Worm (Caenorhabditis elegans) whole organism, L4 larva: Measurements from ENCODE around the gene M106.8.

Experiments
- D1046.2 ChIP-seq: fragments of 200-800 bp; sonication (Bioruptor generic); IDR thresholded peaks from 2 replicates; pipeline ENCODE4 v1.3.6; 2022; ENCODE audit warnings: missing genetic modification characterization, missing compliant biosample characterization
- F10B5.3 ChIP-seq: sonication (generic microtip); optimal IDR thresholded peaks from 2 replicates; lab custom pipeline; 2016; ENCODE audit warnings: mild to moderate bottlenecking, missing genetic modification characterization, missing compliant biosample characterization
- F26F4.8 ChIP-seq: fragments of 200-800 bp; sonication (Bioruptor generic); conservative IDR thresholded peaks from 2 replicates; pipeline ENCODE4 v1.3.6; 2022; ENCODE audit warnings: missing genetic modification characterization, missing compliant biosample characterization
- R02D3.7 ChIP-seq: fragments of 150-350 bp; sonication (generic microtip); optimal IDR thresholded peaks from 3 replicates; lab custom pipeline; 2014; ENCODE audit warnings: missing biosample characterization, missing genetic modification characterization
- Y105C5A.15 ChIP-seq: fragments of 200-800 bp; sonication (Bioruptor generic); IDR thresholded peaks from 2 replicates; pipeline ENCODE4 v1.3.6; 2022; ENCODE audit warnings: missing genetic modification characterization, missing compliant biosample characterization
- Y75B8A.6 ChIP-seq: fragments of 200-800 bp; sonication (Bioruptor generic); IDR thresholded peaks from 2 replicates; pipeline ENCODE4 v1.3.6; 2022; ENCODE audit warnings: missing genetic modification reagents, missing genetic modification characterization, missing compliant biosample characterization
- ZK337.2 ChIP-seq: fragments of 200-800 bp; sonication (Bioruptor generic); IDR thresholded peaks from 2 replicates; pipeline ENCODE4 v1.3.6; 2022; ENCODE audit warnings: missing genetic modification reagents, missing genetic modification characterization, missing compliant biosample characterization
- ceh-20 ChIP-seq: fragments of 200-800 bp; sonication (Bioruptor generic); IDR thresholded peaks from 2 replicates; pipeline ENCODE4 v1.3.6; 2022; ENCODE audit warnings: missing genetic modification reagents, missing genetic modification characterization, missing compliant biosample characterization
- ceh-44 ChIP-seq: fragments of 200-800 bp; sonication (Bioruptor generic); IDR thresholded peaks from 2 replicates; pipeline ENCODE4 v1.3.6; 2022; ENCODE audit warnings: missing genetic modification reagents, missing genetic modification characterization, missing compliant biosample characterization
- ceh-82 ChIP-seq: sonication (generic microtip); optimal IDR thresholded peaks from 2 replicates; lab custom pipeline; 2017; ENCODE audit warnings: missing biosample characterization, missing genetic modification characterization
- cey-2 ChIP-seq: sonication (generic microtip); optimal IDR thresholded peaks from 3 replicates; lab custom pipeline; 2017; ENCODE audit warnings: missing genetic modification characterization, mild to moderate bottlenecking, missing compliant biosample characterization, antibody characterized with exemption, borderline replicate concordance; ENCODE audit not compliant: insufficient read depth
- daf-16 ChIP-seq, 3 experiments: sonication (generic microtip); optimal IDR thresholded peaks; 2 replicates each; lab custom pipeline; 2016 to 2017; ENCODE audit warnings: missing genetic modification characterization in 3 of 3, missing genetic modification reagents in 3 of 3, mild to moderate bottlenecking in 2 of 3, missing compliant biosample characterization in 2 of 3, missing biosample characterization in 1 of 3, moderate library complexity in 1 of 3
- dmd-6 ChIP-seq: fragments of 200-800 bp; sonication (Bioruptor generic); IDR thresholded peaks from 2 replicates; pipeline ENCODE4 v1.3.6; 2022; ENCODE audit warnings: missing genetic modification reagents, missing genetic modification characterization, missing compliant biosample characterization
- dmd-8 ChIP-seq: fragments of 200-800 bp; sonication (Bioruptor generic); IDR thresholded peaks from 2 replicates; pipeline ENCODE4 v1.3.6; 2022; ENCODE audit warnings: missing genetic modification characterization, missing compliant biosample characterization
- dmd-9 ChIP-seq: fragments of 200-800 bp; sonication (Bioruptor generic); IDR thresholded peaks from 2 replicates; pipeline ENCODE4 v1.3.6; 2022; ENCODE audit warnings: missing genetic modification reagents, missing genetic modification characterization, missing compliant biosample characterization
- dpl-1 ChIP-seq: fragments of 150-350 bp; optimal IDR thresholded peaks from 2 replicates; lab custom pipeline; 2014; ENCODE audit warnings: missing biosample characterization, missing genetic modification reagents, missing genetic modification characterization
- duxl-1 ChIP-seq: sonication (generic microtip); optimal IDR thresholded peaks from 2 replicates; lab custom pipeline; 2016; ENCODE audit warnings: mild to moderate bottlenecking, missing genetic modification characterization, moderate library complexity, missing compliant biosample characterization; ENCODE audit not compliant: poor library complexity
- dve-1 ChIP-seq: sonication (generic microtip); optimal IDR thresholded peaks from 2 replicates; lab custom pipeline; 2017; ENCODE audit warnings: antibody characterized with exemption, mild to moderate bottlenecking, missing genetic modification characterization, missing compliant biosample characterization; ENCODE audit not compliant: insufficient read depth
- hif-1 ChIP-seq, 2 experiments: sonication (generic microtip); optimal IDR thresholded peaks; 2 replicates each; lab custom pipeline; 2016 to 2017; ENCODE audit warnings: missing compliant biosample characterization in 2 of 2, missing genetic modification characterization in 2 of 2, missing genetic modification reagents in 2 of 2, missing genotype in 2 of 2, mild to moderate bottlenecking in 1 of 2
- hmg-1.1 ChIP-seq: fragments of 200-800 bp; sonication (Bioruptor generic); IDR thresholded peaks from 2 replicates; pipeline ENCODE4 v1.3.6; 2022; ENCODE audit warnings: missing genetic modification reagents, missing genetic modification characterization, missing compliant biosample characterization
- lin-13 ChIP-seq: fragments of 150-350 bp; optimal IDR thresholded peaks from 2 replicates; lab custom pipeline; 2014; ENCODE audit warnings: missing biosample characterization, missing genetic modification reagents, missing genetic modification characterization
- lin-39 ChIP-seq: fragments of 150-350 bp; optimal IDR thresholded peaks from 2 replicates; lab custom pipeline; 2014; ENCODE audit warnings: missing biosample characterization, missing genetic modification reagents, missing genetic modification characterization
- lir-3 ChIP-seq: sonication (generic microtip); optimal IDR thresholded peaks from 2 replicates; lab custom pipeline; 2016; ENCODE audit warnings: mild to moderate bottlenecking, missing genetic modification characterization, missing compliant biosample characterization
- madf-9 ChIP-seq: fragments of 200-800 bp; sonication (Bioruptor generic); conservative IDR thresholded peaks from 2 replicates; pipeline ENCODE4 v1.3.6; 2022; ENCODE audit warnings: missing genetic modification reagents, missing genetic modification characterization, missing compliant biosample characterization
- mep-1 ChIP-seq: fragments of 150-350 bp; sonication (generic microtip); optimal IDR thresholded peaks from 3 replicates; lab custom pipeline; 2014; ENCODE audit warnings: missing biosample characterization, missing genetic modification characterization
- mxl-2 ChIP-seq: fragments of 200-800 bp; sonication (Bioruptor generic); conservative IDR thresholded peaks from 2 replicates; pipeline ENCODE4 v1.3.6; 2022; ENCODE audit warnings: missing genetic modification reagents, missing genetic modification characterization, missing compliant biosample characterization
- nhr-11 ChIP-seq: fragments of 150-350 bp; optimal IDR thresholded peaks from 2 replicates; lab custom pipeline; 2014; ENCODE audit warnings: missing biosample characterization, missing genetic modification characterization
- nhr-25 ChIP-seq: sonication (generic microtip); optimal IDR thresholded peaks from 2 replicates; lab custom pipeline; 2017; ENCODE audit warnings: missing genetic modification characterization, mild to moderate bottlenecking, missing compliant biosample characterization, antibody characterized with exemption, moderate library complexity, borderline replicate concordance; ENCODE audit not compliant: insufficient read depth
- nhr-41 ChIP-seq: fragments of 200-800 bp; sonication (Bioruptor generic); IDR thresholded peaks from 2 replicates; pipeline ENCODE4 v1.3.6; 2022; ENCODE audit warnings: missing genetic modification reagents, missing genetic modification characterization, missing compliant biosample characterization
- nhr-6 ChIP-seq: fragments of 150-350 bp; optimal IDR thresholded peaks from 2 replicates; lab custom pipeline; 2014; ENCODE audit warnings: missing biosample characterization, missing genetic modification characterization
- nhr-76 ChIP-seq: fragments of 150-350 bp; optimal IDR thresholded peaks from 2 replicates; lab custom pipeline; 2014; ENCODE audit warnings: missing biosample characterization, missing genetic modification characterization
- nhr-77 ChIP-seq: fragments of 150-350 bp; optimal IDR thresholded peaks from 2 replicates; lab custom pipeline; 2014; ENCODE audit warnings: missing biosample characterization, missing genetic modification characterization
- php-3 ChIP-seq: fragments of 200-800 bp; sonication (Bioruptor generic); IDR thresholded peaks from 2 replicates; pipeline ENCODE4 v1.3.6; 2022; ENCODE audit warnings: missing genetic modification reagents, missing genetic modification characterization, missing compliant biosample characterization
- sdz-12 ChIP-seq: fragments of 200-800 bp; sonication (Bioruptor generic); optimal IDR thresholded peaks from 2 replicates; lab custom pipeline; 2018; ENCODE audit warnings: mild to moderate bottlenecking, missing genetic modification characterization, missing compliant biosample characterization
- set-16 ChIP-seq: fragments of 200-800 bp; sonication (Bioruptor generic); IDR thresholded peaks from 2 replicates; pipeline ENCODE4 v1.3.6; 2022; ENCODE audit warnings: missing genetic modification reagents, missing genetic modification characterization, missing compliant biosample characterization
- snpc-4 ChIP-seq: fragments of 150-350 bp; optimal IDR thresholded peaks from 2 replicates; lab custom pipeline; 2014; ENCODE audit warnings: missing biosample characterization, missing genetic modification characterization
- tra-1 ChIP-seq: fragments of 200-800 bp; sonication (Bioruptor generic); IDR thresholded peaks from 2 replicates; pipeline ENCODE4 v1.3.6; 2022; ENCODE audit warnings: missing genetic modification reagents, missing genetic modification characterization, missing compliant biosample characterization
- zag-1 ChIP-seq: fragments of 150-350 bp; optimal IDR thresholded peaks from 2 replicates; lab custom pipeline; 2014; ENCODE audit warnings: missing biosample characterization, missing genetic modification characterization
- ztf-11 ChIP-seq: fragments of 150-350 bp; optimal IDR thresholded peaks from 2 replicates; lab custom pipeline; 2014; ENCODE audit warnings: missing biosample characterization, missing genetic modification characterization
- ztf-7 ChIP-seq: fragments of 150-350 bp; optimal IDR thresholded peaks from 2 replicates; lab custom pipeline; 2014; ENCODE audit warnings: missing biosample characterization, missing genetic modification characterization

M106.8 gene

ce11 chrII:10840067-10840466 lies 3.4 kb downstream of the M106.8 start (continued):
- peak; percentile 36; the same call in 1 of the 2 replicates for TF ChIP-seq mxl-2 (GFP tag; lab: Robert Waterston, UW)
- TF ChIP-seq F26F4.8 (GFP tag; lab: Robert Waterston, UW), result peak; percentile 96
- peak; percentile 72 for TF ChIP-seq dmd-6
- TF ChIP-seq nhr-6, result peak; percentile 69
- TF ChIP-seq ceh-20, result peak; percentile 75
- TF ChIP-seq hmg-1.1 (GFP tag; lab: Robert Waterston, UW), result peak; percentile 94
- peak; percentile 82; the same call in 1 of the 2 replicates for TF ChIP-seq ZK337.2
- TF ChIP-seq duxl-1 (tag; lab: Kevin White, UChicago), result peak; percentile 91
- peak; percentile 67; the same call in 1 of the 2 replicates for TF ChIP-seq ceh-44
- peak; percentile 50 to 56 for TF ChIP-seq hif-1 (tag; optimal IDR thresholded peaks at IDR 0.05; lab: Kevin White, UChicago)
- peak; percentile 78 for TF ChIP-seq dve-1
- peak; percentile 64 to 83 for TF ChIP-seq daf-16 (GFP tag; optimal IDR thresholded peaks at IDR 0.05; lab: Kevin White, UChicago)
- peak; percentile 68 for TF ChIP-seq daf-16 (tag; optimal IDR thresholded peaks at IDR 0.05; lab: Kevin White, UChicago)
- TF ChIP-seq ceh-82 (tag; lab: Kevin White, UChicago), result no peak
- peak; percentile 96 for TF ChIP-seq dmd-8 (GFP tag; lab: Robert Waterston, UW)
- peak; percentile 78 for TF ChIP-seq php-3 (GFP tag; lab: Robert Waterston, UW)
- no peak for TF ChIP-seq zag-1 (tag; lab: Kevin White, UChicago)
- peak; percentile 34 for TF ChIP-seq nhr-77 (tag; lab: Kevin White, UChicago)
- TF ChIP-seq lin-39 (tag; lab: Kevin White, UChicago), result no peak
- peak; percentile 59 for TF ChIP-seq nhr-11 (tag; lab: Kevin White, UChicago)
- TF ChIP-seq Y75B8A.6 (GFP tag; lab: Robert Waterston, UW), result 0 out of 2 replicates have a peak, but pooled peaks have one; percentile 60
- TF ChIP-seq D1046.2 (GFP tag; lab: Robert Waterston, UW), result peak; percentile 92
- TF ChIP-seq mep-1 (tag; lab: Kevin White, UChicago), result peak; percentile 93
- peak; percentile 75 for TF ChIP-seq sdz-12 (GFP tag; lab: Kevin White, UChicago)
- TF ChIP-seq ztf-7 (tag; lab: Kevin White, UChicago), result peak; percentile 69
- peak; percentile 79 for TF ChIP-seq tra-1 (GFP tag; lab: Robert Waterston, UW)
- no peak for TF ChIP-seq cey-2 (tag; lab: Kevin White, UChicago)
- TF ChIP-seq Y105C5A.15 (GFP tag; lab: Robert Waterston, UW), result peak; percentile 93; the same call in 1 of the 2 replicates
- TF ChIP-seq nhr-41, result peak; percentile 37; the same call in 1 of the 2 replicates
- TF ChIP-seq lin-13 (GFP tag; lab: Kevin White, UChicago), result peak; percentile 68
- TF ChIP-seq nhr-76 (tag; lab: Kevin White, UChicago), result no peak
- peak; percentile 63 for TF ChIP-seq dpl-1 (GFP tag; lab: Kevin White, UChicago)
- TF ChIP-seq R02D3.7, result peak; percentile 18
- peak; percentile 79; the same call in 1 of the 2 replicates for TF ChIP-seq dmd-9 (GFP tag; lab: Robert Waterston, UW)
- TF ChIP-seq snpc-4, result no peak
- peak; percentile 59 for TF ChIP-seq lir-3 (tag; lab: Kevin White, UChicago)
- peak; percentile 11 for TF ChIP-seq F10B5.3 (tag; lab: Kevin White, UChicago)
- peak; percentile 83 for TF ChIP-seq madf-9
- peak; percentile 9 for TF ChIP-seq ztf-11 (tag; lab: Kevin White, UChicago)
- TF ChIP-seq nhr-25 (tag; lab: Kevin White, UChicago), result peak; percentile 62
- peak; percentile 45; the same call in 1 of the 2 replicates for TF ChIP-seq set-16 (GFP tag; lab: Robert Waterston, UW)
